Worm (Caenorhabditis elegans) whole organism, L4 larva: ENCODE data around the gene ZK1240.6.

Experiments used
- D1046.2 ChIP-seq: fragments of 200-800 bp; sonication (Bioruptor generic); IDR thresholded peaks from 2 replicates; pipeline ENCODE4 v1.3.6; 2022; ENCODE audit warnings: missing genetic modification characterization, missing compliant biosample characterization
- F49E8.2 ChIP-seq: sonication (generic microtip); optimal IDR thresholded peaks from 2 replicates; lab custom pipeline; 2016; ENCODE audit warnings: missing compliant biosample characterization, mild to moderate bottlenecking, missing genetic modification characterization, borderline replicate concordance
- Y105C5A.15 ChIP-seq: fragments of 200-800 bp; sonication (Bioruptor generic); IDR thresholded peaks from 2 replicates; pipeline ENCODE4 v1.3.6; 2022; ENCODE audit warnings: missing genetic modification characterization, missing compliant biosample characterization
- attf-4 ChIP-seq: sonication (generic microtip); optimal IDR thresholded peaks from 3 replicates; lab custom pipeline; 2017; ENCODE audit warnings: missing biosample characterization, missing genetic modification characterization
- ceh-28 ChIP-seq: fragments of 150-350 bp; optimal IDR thresholded peaks from 2 replicates; lab custom pipeline; 2014; ENCODE audit warnings: missing biosample characterization, missing genetic modification reagents, missing genetic modification characterization
- ceh-44 ChIP-seq: fragments of 200-800 bp; sonication (Bioruptor generic); IDR thresholded peaks from 2 replicates; pipeline ENCODE4 v1.3.6; 2022; ENCODE audit warnings: missing genetic modification reagents, missing genetic modification characterization, missing compliant biosample characterization
- cey-2 ChIP-seq: sonication (generic microtip); optimal IDR thresholded peaks from 3 replicates; lab custom pipeline; 2017; ENCODE audit warnings: missing genetic modification characterization, mild to moderate bottlenecking, missing compliant biosample characterization, antibody characterized with exemption, borderline replicate concordance; ENCODE audit not compliant: insufficient read depth
- daf-16 ChIP-seq, 3 experiments: sonication (generic microtip); optimal IDR thresholded peaks; 2 replicates each; lab custom pipeline; 2016 to 2017; ENCODE audit warnings: missing genetic modification characterization in 3 of 3, missing genetic modification reagents in 3 of 3, mild to moderate bottlenecking in 2 of 3, missing compliant biosample characterization in 2 of 3, missing biosample characterization in 1 of 3, moderate library complexity in 1 of 3
- daf-19 ChIP-seq: fragments of 200-800 bp; sonication (Bioruptor generic); conservative IDR thresholded peaks from 2 replicates; pipeline ENCODE4 v1.3.6; 2022; ENCODE audit warnings: missing genetic modification characterization, missing compliant biosample characterization
- daf-8 ChIP-seq: fragments of 200-800 bp; sonication (Bioruptor generic); IDR thresholded peaks from 2 replicates; pipeline ENCODE4 v1.3.6; 2022; ENCODE audit warnings: missing genetic modification characterization, missing compliant biosample characterization
- dmd-6 ChIP-seq: fragments of 200-800 bp; sonication (Bioruptor generic); IDR thresholded peaks from 2 replicates; pipeline ENCODE4 v1.3.6; 2022; ENCODE audit warnings: missing genetic modification reagents, missing genetic modification characterization, missing compliant biosample characterization
- dmd-9 ChIP-seq: fragments of 200-800 bp; sonication (Bioruptor generic); IDR thresholded peaks from 2 replicates; pipeline ENCODE4 v1.3.6; 2022; ENCODE audit warnings: missing genetic modification reagents, missing genetic modification characterization, missing compliant biosample characterization
- dpl-1 ChIP-seq: fragments of 150-350 bp; optimal IDR thresholded peaks from 2 replicates; lab custom pipeline; 2014; ENCODE audit warnings: missing biosample characterization, missing genetic modification reagents, missing genetic modification characterization
- dve-1 ChIP-seq: sonication (generic microtip); optimal IDR thresholded peaks from 2 replicates; lab custom pipeline; 2017; ENCODE audit warnings: antibody characterized with exemption, mild to moderate bottlenecking, missing genetic modification characterization, missing compliant biosample characterization; ENCODE audit not compliant: insufficient read depth
- egl-43 ChIP-seq: fragments of 200-800 bp; sonication (Bioruptor generic); IDR thresholded peaks from 2 replicates; pipeline ENCODE4 v1.3.6; 2022; ENCODE audit warnings: missing genetic modification reagents, missing genetic modification characterization, missing compliant biosample characterization
- fos-1 ChIP-seq: fragments of 150-350 bp; optimal IDR thresholded peaks from 2 replicates; lab custom pipeline; 2014; ENCODE audit warnings: missing biosample characterization, missing genetic modification characterization
- gei-8 ChIP-seq: fragments of 200-800 bp; sonication (Bioruptor generic); optimal IDR thresholded peaks from 2 replicates; lab custom pipeline; 2018; ENCODE audit warnings: mild to moderate bottlenecking, missing genetic modification characterization, missing compliant biosample characterization
- hlh-11 ChIP-seq: fragments of 200-800 bp; sonication (Bioruptor generic); optimal IDR thresholded peaks from 2 replicates; lab custom pipeline; 2018; ENCODE audit warnings: mild to moderate bottlenecking, missing genetic modification characterization, missing compliant biosample characterization
- hlh-30 ChIP-seq: sonication (generic microtip); optimal IDR thresholded peaks from 2 replicates; lab custom pipeline; 2017; ENCODE audit warnings: antibody characterized with exemption, mild to moderate bottlenecking, missing genetic modification characterization, missing compliant biosample characterization; ENCODE audit not compliant: insufficient read depth
- hmg-1.1 ChIP-seq: fragments of 200-800 bp; sonication (Bioruptor generic); IDR thresholded peaks from 2 replicates; pipeline ENCODE4 v1.3.6; 2022; ENCODE audit warnings: missing genetic modification reagents, missing genetic modification characterization, missing compliant biosample characterization
- jun-1 ChIP-seq: fragments of 150-350 bp; optimal IDR thresholded peaks from 2 replicates; lab custom pipeline; 2014; ENCODE audit warnings: missing biosample characterization, missing genetic modification reagents, missing genetic modification characterization
- lin-1 ChIP-seq: fragments of 200-800 bp; sonication (Bioruptor generic); IDR thresholded peaks from 2 replicates; pipeline ENCODE4 v1.3.6; 2022; ENCODE audit warnings: missing genetic modification reagents, missing genetic modification characterization, missing compliant biosample characterization
- lin-13 ChIP-seq: fragments of 150-350 bp; optimal IDR thresholded peaks from 2 replicates; lab custom pipeline; 2014; ENCODE audit warnings: missing biosample characterization, missing genetic modification reagents, missing genetic modification characterization
- lir-3 ChIP-seq: sonication (generic microtip); optimal IDR thresholded peaks from 2 replicates; lab custom pipeline; 2016; ENCODE audit warnings: mild to moderate bottlenecking, missing genetic modification characterization, missing compliant biosample characterization
- lsy-2 ChIP-seq, 2 experiments: fragments of 150-350 bp in 1 of 2; sonication (generic microtip) in 1 of 2; optimal IDR thresholded peaks; 2 replicates each; lab custom pipeline; 2014 to 2017; ENCODE audit warnings: missing biosample characterization in 2 of 2, missing genetic modification characterization in 2 of 2
- madf-5 ChIP-seq, 2 experiments: fragments of 200-800 bp; sonication (Bioruptor generic); IDR thresholded peaks; 2 replicates each; pipeline ENCODE4 v1.3.6; 2022; ENCODE audit warnings: missing compliant biosample characterization in 2 of 2, missing genetic modification characterization in 2 of 2
- madf-9 ChIP-seq: fragments of 200-800 bp; sonication (Bioruptor generic); conservative IDR thresholded peaks from 2 replicates; pipeline ENCODE4 v1.3.6; 2022; ENCODE audit warnings: missing genetic modification reagents, missing genetic modification characterization, missing compliant biosample characterization
- nhr-10 ChIP-seq: fragments of 150-350 bp; optimal IDR thresholded peaks from 2 replicates; lab custom pipeline; 2014; ENCODE audit warnings: missing biosample characterization, missing genetic modification characterization
- nhr-102 ChIP-seq: sonication (generic microtip); optimal IDR thresholded peaks from 2 replicates; lab custom pipeline; 2016; ENCODE audit warnings: mild to moderate bottlenecking, missing genetic modification characterization, moderate library complexity, missing compliant biosample characterization
- nhr-11 ChIP-seq: fragments of 150-350 bp; optimal IDR thresholded peaks from 2 replicates; lab custom pipeline; 2014; ENCODE audit warnings: missing biosample characterization, missing genetic modification characterization
- nhr-111 ChIP-seq: fragments of 200-800 bp; sonication (Bioruptor generic); optimal IDR thresholded peaks from 2 replicates; lab custom pipeline; 2018; ENCODE audit warnings: mild to moderate bottlenecking, missing genetic modification characterization, missing compliant biosample characterization
- nhr-28 ChIP-seq: fragments of 150-350 bp; optimal IDR thresholded peaks from 2 replicates; lab custom pipeline; 2014; ENCODE audit warnings: missing biosample characterization, missing genetic modification characterization
- nhr-42 ChIP-seq: fragments of 200-800 bp; sonication (Bioruptor generic); IDR thresholded peaks from 2 replicates; pipeline ENCODE4 v1.3.6; 2022; ENCODE audit warnings: missing genetic modification characterization, missing compliant biosample characterization
- nhr-6 ChIP-seq: fragments of 150-350 bp; optimal IDR thresholded peaks from 2 replicates; lab custom pipeline; 2014; ENCODE audit warnings: missing biosample characterization, missing genetic modification characterization
- nhr-77 ChIP-seq: fragments of 150-350 bp; optimal IDR thresholded peaks from 2 replicates; lab custom pipeline; 2014; ENCODE audit warnings: missing biosample characterization, missing genetic modification characterization
- pqm-1 ChIP-seq: sonication (generic microtip); optimal IDR thresholded peaks from 2 replicates; lab custom pipeline; 2017; ENCODE audit warnings: missing biosample characterization, missing genetic modification characterization
- spr-3 ChIP-seq: fragments of 200-800 bp; sonication (Bioruptor generic); optimal IDR thresholded peaks from 2 replicates; lab custom pipeline; 2018; ENCODE audit warnings: mild to moderate bottlenecking, missing genetic modification characterization, missing compliant biosample characterization
- tag-97 ChIP-seq: fragments of 200-800 bp; sonication (Bioruptor generic); IDR thresholded peaks from 2 replicates; pipeline ENCODE4 v1.3.6; 2022; ENCODE audit warnings: missing genetic modification characterization, missing compliant biosample characterization
- tra-1 ChIP-seq: fragments of 200-800 bp; sonication (Bioruptor generic); IDR thresholded peaks from 2 replicates; pipeline ENCODE4 v1.3.6; 2022; ENCODE audit warnings: missing genetic modification reagents, missing genetic modification characterization, missing compliant biosample characterization
- unc-62 ChIP-seq, 3 experiments: fragments of 150-350 bp in 1 of 3; sonication (generic microtip); optimal IDR thresholded peaks in 2 of 3; peaks in 1 of 3; 1 replicate in 1 of 3; 2 replicates in 2 of 3; lab custom pipeline; 2014 to 2017; ENCODE audit warnings: missing biosample characterization in 3 of 3, missing genetic modification characterization in 3 of 3, missing genetic modification reagents in 3 of 3, missing genotype in 1 of 3
- vab-7 ChIP-seq: fragments of 200-800 bp; sonication (Bioruptor generic); IDR thresholded peaks from 2 replicates; pipeline ENCODE4 v1.3.6; 2022; ENCODE audit warnings: missing genetic modification reagents, missing genetic modification characterization, missing compliant biosample characterization
- zip-11 ChIP-seq: fragments of 200-800 bp; sonication (Bioruptor generic); IDR thresholded peaks from 2 replicates; pipeline ENCODE4 v1.3.6; 2022; ENCODE audit warnings: missing genetic modification characterization, missing compliant biosample characterization

The ZK1240.6 gene

ce11 chrII:2322857-2323518 lies at the start of gene ZK1240.6, which contains the start of gene ZK1240.2:
Gene ZK1240.6, minus strand, starts transcription at chrII:2322907.
Gene ZK1240.2, plus strand, starts transcription at chrII:2323376.
- TF ChIP-seq dmd-6 (GFP tag; lab: Robert Waterston, UW) (peak; percentile 76), nhr-77 (no peak), nhr-42 (GFP tag; lab: Robert Waterston, UW) (no peak), hlh-11 (tag; lab: Kevin White, UChicago) (peak; percentile 55), F49E8.2 (tag; lab: Kevin White, UChicago) (no peak), tag-97 (no peak), nhr-28 (peak; percentile 69), lin-13 (GFP tag; lab: Kevin White, UChicago) (no peak), nhr-102 (tag; lab: Kevin White, UChicago) (no peak), dpl-1 (GFP tag; lab: Kevin White, UChicago) (no peak), lsy-2 (tag; optimal IDR thresholded peaks at IDR 0.05; lab: Kevin White, UChicago) (no peak), tra-1 (GFP tag; lab: Robert Waterston, UW) (no peak), madf-9 (GFP tag; lab: Robert Waterston, UW) (no peak), nhr-10 (tag; lab: Kevin White, UChicago) (no peak), vab-7 (GFP tag; lab: Robert Waterston, UW) (no peak), daf-16 (GFP tag; optimal IDR thresholded peaks at IDR 0.05; lab: Kevin White, UChicago) (no peak), daf-16 (tag; optimal IDR thresholded peaks at IDR 0.05; lab: Kevin White, UChicago) (peak; percentile 72), fos-1 (tag; lab: Kevin White, UChicago) (no peak), nhr-11 (no peak), daf-8 (GFP tag; lab: Robert Waterston, UW) (no peak), spr-3 (GFP tag; lab: Kevin White, UChicago) (no peak), zip-11 (GFP tag; lab: Robert Waterston, UW) (no peak), D1046.2 (GFP tag; lab: Robert Waterston, UW) (no peak), lin-1 (GFP tag; lab: Robert Waterston, UW) (peak; percentile 17; the same call in 1 of the 2 replicates), nhr-111 (GFP tag; lab: Kevin White, UChicago) (no peak), attf-4 (tag; lab: Kevin White, UChicago) (no peak), hmg-1.1 (GFP tag; lab: Robert Waterston, UW) (no peak), cey-2 (tag; lab: Kevin White, UChicago) (no peak), Y105C5A.15 (GFP tag; lab: Robert Waterston, UW) (no peak), daf-19 (GFP tag; lab: Robert Waterston, UW) (no peak), lir-3 (no peak), hlh-30 (tag; lab: Kevin White, UChicago) (peak; percentile 29), pqm-1 (tag; lab: Kevin White, UChicago) (peak; percentile 85), jun-1 (tag; lab: Kevin White, UChicago) (no peak), nhr-6 (tag; lab: Kevin White, UChicago) (no peak), dmd-9 (GFP tag; lab: Robert Waterston, UW) (no peak), ceh-44 (GFP tag; lab: Robert Waterston, UW) (no peak), dve-1 (tag; lab: Kevin White, UChicago) (peak; percentile 51), egl-43 (GFP tag; lab: Robert Waterston, UW) (no peak), unc-62 (GFP tag; optimal IDR thresholded peaks at IDR 0.05 in 1 of 2; lab: Kevin White, UChicago) (no peak), unc-62 (tag; optimal IDR thresholded peaks at IDR 0.05; lab: Kevin White, UChicago) (no peak), ceh-28 (no peak), gei-8 (GFP tag; lab: Kevin White, UChicago) (no peak), madf-5 (GFP tag; IDR thresholded peaks at IDR 0.05; lab: Robert Waterston, UW) (no peak)
